Fruit fly (Drosophila melanogaster) whole organism, embryonic: ENCODE measurements around the gene CG14182.
A peak's percentile ranks its signal among the peaks of the same experiment; 100 is the strongest.

Experiments
- BEAF-32 ChIP-seq: fragments of 200-800 bp; sonication (Bioruptor generic); optimal IDR thresholded peaks from 3 replicates; lab custom pipeline; 2017; ENCODE audit warnings: missing biosample characterization, missing genetic modification characterization, mild to moderate bottlenecking, moderate library complexity, missing genetic modification reagents
- Blimp-1 ChIP-seq: fragments of 200-800 bp; sonication (Bioruptor generic); optimal IDR thresholded peaks from 3 replicates; lab custom pipeline; 2018; ENCODE audit warnings: missing biosample characterization, missing genetic modification characterization, mild to moderate bottlenecking, moderate library complexity, missing genetic modification reagents
- Bteb2 ChIP-seq: fragments of 200-800 bp; sonication (Bioruptor generic); optimal IDR thresholded peaks from 2 replicates; lab custom pipeline; 2016; ENCODE audit warnings: missing biosample characterization, missing genetic modification characterization
- CG12219 ChIP-seq: fragments of 200-800 bp; sonication (Bioruptor generic); optimal IDR thresholded peaks from 3 replicates; lab custom pipeline; 2018; ENCODE audit warnings: missing biosample characterization, mild to moderate bottlenecking, missing genetic modification characterization
- CG12769 ChIP-seq: fragments of 200-800 bp; sonication (Bioruptor generic); optimal IDR thresholded peaks from 2 replicates; lab custom pipeline; 2019; ENCODE audit warnings: missing biosample characterization, mild to moderate bottlenecking, missing genetic modification characterization, moderate library complexity
- CG13123 ChIP-seq: fragments of 200-800 bp; sonication (Bioruptor generic); optimal IDR thresholded peaks from 2 replicates; lab custom pipeline; 2016; ENCODE audit warnings: missing biosample characterization, missing genetic modification characterization
- CG14710 ChIP-seq: fragments of 200-800 bp; sonication (Bioruptor generic); optimal IDR thresholded peaks from 3 replicates; lab custom pipeline; 2019; ENCODE audit warnings: missing biosample characterization, mild to moderate bottlenecking, missing genetic modification characterization, moderate library complexity
- CG1603 ChIP-seq: fragments of 200-800 bp; sonication (Bioruptor generic); optimal IDR thresholded peaks from 2 replicates; lab custom pipeline; 2019; ENCODE audit warnings: missing biosample characterization, mild to moderate bottlenecking, missing genetic modification characterization, moderate library complexity
- CG31224 ChIP-seq: fragments of 200-800 bp; sonication (Bioruptor generic); IDR thresholded peaks from 2 replicates; pipeline ENCODE4 v1.3.6; 2022; ENCODE audit warnings: missing biosample characterization, missing genetic modification characterization
- CG34422 ChIP-seq: fragments of 200-800 bp; sonication (Bioruptor generic); IDR thresholded peaks from 3 replicates; pipeline ENCODE4 v1.3.6; 2022; ENCODE audit warnings: missing biosample characterization, missing genetic modification characterization
- CG4360 ChIP-seq: fragments of 200-800 bp; sonication (Bioruptor generic); IDR thresholded peaks from 2 replicates; pipeline ENCODE4 v1.3.6; 2022; ENCODE audit warnings: missing biosample characterization, missing genetic modification characterization
- CG8924 ChIP-seq: fragments of 200-800 bp; optimal IDR thresholded peaks from 3 replicates; lab custom pipeline; 2019; ENCODE audit warnings: missing biosample characterization, mild to moderate bottlenecking, missing genetic modification characterization, moderate library complexity
- CG8944 ChIP-seq: fragments of 200-800 bp; sonication (Bioruptor generic); optimal IDR thresholded peaks from 3 replicates; lab custom pipeline; 2016; ENCODE audit warnings: missing biosample characterization, missing genetic modification characterization
- CG9609 ChIP-seq: fragments of 200-800 bp; sonication (Bioruptor generic); optimal IDR thresholded peaks from 3 replicates; lab custom pipeline; 2016; ENCODE audit warnings: missing biosample characterization, missing genetic modification characterization
- Deaf1 ChIP-seq: fragments of 200-800 bp; optimal IDR thresholded peaks from 3 replicates; lab custom pipeline; 2019; ENCODE audit warnings: missing biosample characterization, mild to moderate bottlenecking, missing genetic modification characterization, moderate library complexity
- Dref ChIP-seq: fragments of 200-800 bp; sonication (Bioruptor generic); IDR thresholded peaks from 2 replicates; pipeline ENCODE4 v1.3.6; 2022; ENCODE audit warnings: missing biosample characterization, missing genetic modification characterization
- Fer2 ChIP-seq: fragments of 200-800 bp; sonication (Bioruptor generic); optimal IDR thresholded peaks from 2 replicates; lab custom pipeline; 2018; ENCODE audit warnings: missing biosample characterization, mild to moderate bottlenecking, missing genetic modification characterization, moderate library complexity
- HLHmδ ChIP-seq: fragments of 200-800 bp; sonication (Bioruptor generic); optimal IDR thresholded peaks from 2 replicates; lab custom pipeline; 2018; ENCODE audit warnings: missing biosample characterization, mild to moderate bottlenecking, missing genetic modification characterization, moderate library complexity
- HmgZ ChIP-seq: fragments of 200-800 bp; sonication (Bioruptor generic); optimal IDR thresholded peaks from 2 replicates; lab custom pipeline; 2018; ENCODE audit warnings: missing biosample characterization, mild to moderate bottlenecking, missing genetic modification characterization
- Hmr ChIP-seq: fragments of 200-800 bp; sonication (Bioruptor generic); optimal IDR thresholded peaks from 3 replicates; lab custom pipeline; 2017; ENCODE audit warnings: mild to moderate bottlenecking, missing biosample characterization, missing genetic modification reagents, missing genetic modification characterization
- Lhr ChIP-seq: fragments of 200-800 bp; sonication (Bioruptor generic); optimal IDR thresholded peaks from 3 replicates; lab custom pipeline; 2017; ENCODE audit warnings: mild to moderate bottlenecking, missing biosample characterization, missing genetic modification reagents, missing genetic modification characterization
- Mad ChIP-seq: fragments of 200-800 bp; sonication (Bioruptor generic); optimal IDR thresholded peaks from 2 replicates; lab custom pipeline; 2016; ENCODE audit warnings: missing biosample characterization, missing genetic modification characterization
- Opbp ChIP-seq: fragments of 200-800 bp; sonication (Bioruptor generic); IDR thresholded peaks from 3 replicates; pipeline ENCODE4 v1.3.6; 2022; ENCODE audit warnings: missing biosample characterization, missing genetic modification characterization; ENCODE audit not compliant: partially characterized antibody
- Sry-β ChIP-seq: fragments of 200-800 bp; sonication (Bioruptor generic); optimal IDR thresholded peaks from 2 replicates; lab custom pipeline; 2018; ENCODE audit warnings: missing biosample characterization, mild to moderate bottlenecking, missing genetic modification characterization, moderate library complexity
- al ChIP-seq: fragments of 200-800 bp; sonication (Bioruptor generic); IDR thresholded peaks from 2 replicates; pipeline ENCODE4 v1.3.6; 2022; ENCODE audit warnings: missing biosample characterization, missing genetic modification characterization
- ato ChIP-seq: fragments of 200-800 bp; sonication (Bioruptor generic); IDR thresholded peaks from 2 replicates; pipeline ENCODE4 v1.3.6; 2022; ENCODE audit warnings: missing biosample characterization, missing genetic modification characterization; ENCODE audit not compliant: partially characterized antibody
- bab2 ChIP-seq: fragments of 200-800 bp; sonication (Bioruptor generic); optimal IDR thresholded peaks from 2 replicates; lab custom pipeline; 2016; ENCODE audit warnings: missing biosample characterization, missing genetic modification characterization
- bowl ChIP-seq: fragments of 200-800 bp; sonication (Bioruptor generic); IDR thresholded peaks from 2 replicates; pipeline ENCODE4 v1.3.6; 2022; ENCODE audit warnings: missing biosample characterization, missing genetic modification characterization
- da ChIP-seq: fragments of 200-800 bp; sonication (Bioruptor generic); optimal IDR thresholded peaks from 2 replicates; lab custom pipeline; 2016; ENCODE audit warnings: missing biosample characterization, missing genetic modification characterization
- danr ChIP-seq: fragments of 200-800 bp; sonication (Bioruptor generic); IDR thresholded peaks from 2 replicates; pipeline ENCODE4 v1.3.6; 2022; ENCODE audit warnings: missing biosample characterization, missing genetic modification characterization
- dimm ChIP-seq: fragments of 200-800 bp; sonication (Bioruptor generic); IDR thresholded peaks from 2 replicates; pipeline ENCODE4 v1.3.6; 2022; ENCODE audit warnings: missing biosample characterization, missing genetic modification characterization
- disco-r ChIP-seq: fragments of 200-800 bp; sonication (Bioruptor generic); optimal IDR thresholded peaks from 2 replicates; lab custom pipeline; 2016; ENCODE audit warnings: missing biosample characterization, missing genetic modification characterization
- dysf ChIP-seq: fragments of 200-800 bp; sonication (Bioruptor generic); IDR thresholded peaks from 3 replicates; pipeline ENCODE4 v1.3.6; 2022; ENCODE audit warnings: missing biosample characterization, missing genetic modification characterization
- en ChIP-seq: fragments of 200-800 bp; sonication (Bioruptor generic); optimal IDR thresholded peaks from 2 replicates; lab custom pipeline; 2016; ENCODE audit warnings: missing biosample characterization, missing genetic modification characterization
- eve ChIP-seq, 2 experiments: fragments of >200 bp; optimal IDR thresholded peaks; 2 replicates each; lab custom pipeline; 2017; ENCODE audit warnings: missing biosample characterization in 2 of 2, missing genetic modification characterization in 2 of 2
- gsb-n ChIP-seq: fragments of 200-800 bp; sonication (Bioruptor generic); optimal IDR thresholded peaks from 3 replicates; lab custom pipeline; 2018; ENCODE audit warnings: missing biosample characterization, mild to moderate bottlenecking, missing genetic modification characterization
- klu ChIP-seq: fragments of 200-800 bp; sonication (Bioruptor generic); IDR thresholded peaks from 2 replicates; pipeline ENCODE4 v1.3.6; 2022; ENCODE audit warnings: missing biosample characterization, missing genetic modification characterization
- lola ChIP-seq, 3 experiments: fragments of >200 bp in 2 of 3; fragments of 200-800 bp in 1 of 3; sonication (Bioruptor generic) in 1 of 3; optimal IDR thresholded peaks; 2 replicates each; lab custom pipeline; 2017 to 2019; ENCODE audit warnings: missing biosample characterization in 3 of 3, missing genetic modification characterization in 3 of 3, mild to moderate bottlenecking in 1 of 3, moderate library complexity in 1 of 3
- luna ChIP-seq: fragments of 200-800 bp; sonication (Bioruptor generic); optimal IDR thresholded peaks from 2 replicates; lab custom pipeline; 2016; ENCODE audit warnings: missing biosample characterization, missing genetic modification characterization
- onecut ChIP-seq: fragments of 200-800 bp; sonication (Bioruptor generic); IDR thresholded peaks from 2 replicates; pipeline ENCODE4 v1.3.6; 2022; ENCODE audit warnings: missing biosample characterization, missing genetic modification characterization
- org-1 ChIP-seq: fragments of 200-800 bp; sonication (Bioruptor generic); optimal IDR thresholded peaks from 2 replicates; lab custom pipeline; 2017; ENCODE audit warnings: missing biosample characterization, missing genetic modification characterization
- prd ChIP-seq, 3 experiments: fragments of >200 bp in 2 of 3; fragments of 200-800 bp in 1 of 3; sonication (Bioruptor generic) in 1 of 3; optimal IDR thresholded peaks in 2 of 3; IDR thresholded peaks in 1 of 3; 2 replicates in 2 of 3; 3 replicates in 1 of 3; pipeline versions ENCODE4 v1.3.6 to Lab custom; 2017 to 2022; ENCODE audit warnings: missing biosample characterization in 1 of 3, missing genetic modification characterization in 1 of 3
- row ChIP-seq: fragments of 200-800 bp; sonication (Bioruptor generic); IDR thresholded peaks from 3 replicates; pipeline ENCODE4 v1.3.6; 2022; ENCODE audit warnings: missing biosample characterization, missing genetic modification characterization
- schlank ChIP-seq: fragments of 200-800 bp; sonication (Bioruptor generic); optimal IDR thresholded peaks from 2 replicates; lab custom pipeline; 2018; ENCODE audit warnings: missing biosample characterization, mild to moderate bottlenecking, missing genetic modification characterization
- tup ChIP-seq: fragments of 200-800 bp; sonication (Bioruptor generic); optimal IDR thresholded peaks from 2 replicates; lab custom pipeline; 2016; ENCODE audit warnings: missing biosample characterization, mild to moderate bottlenecking, missing genetic modification characterization, moderate library complexity
- twi ChIP-seq: fragments of 200-800 bp; optimal IDR thresholded peaks from 2 replicates; lab custom pipeline; 2019; ENCODE audit warnings: missing biosample characterization, mild to moderate bottlenecking, missing genetic modification characterization, moderate library complexity
- zf30C ChIP-seq: fragments of 200-800 bp; sonication (Bioruptor generic); optimal IDR thresholded peaks from 3 replicates; lab custom pipeline; 2018; ENCODE audit warnings: missing biosample characterization, mild to moderate bottlenecking, missing genetic modification characterization
- zfh1 ChIP-seq: fragments of 200-800 bp; sonication (Bioruptor generic); IDR thresholded peaks from 3 replicates; pipeline ENCODE4 v1.3.6; 2022; ENCODE audit warnings: missing biosample characterization, missing genetic modification characterization

Gene CG14182

DNA sequence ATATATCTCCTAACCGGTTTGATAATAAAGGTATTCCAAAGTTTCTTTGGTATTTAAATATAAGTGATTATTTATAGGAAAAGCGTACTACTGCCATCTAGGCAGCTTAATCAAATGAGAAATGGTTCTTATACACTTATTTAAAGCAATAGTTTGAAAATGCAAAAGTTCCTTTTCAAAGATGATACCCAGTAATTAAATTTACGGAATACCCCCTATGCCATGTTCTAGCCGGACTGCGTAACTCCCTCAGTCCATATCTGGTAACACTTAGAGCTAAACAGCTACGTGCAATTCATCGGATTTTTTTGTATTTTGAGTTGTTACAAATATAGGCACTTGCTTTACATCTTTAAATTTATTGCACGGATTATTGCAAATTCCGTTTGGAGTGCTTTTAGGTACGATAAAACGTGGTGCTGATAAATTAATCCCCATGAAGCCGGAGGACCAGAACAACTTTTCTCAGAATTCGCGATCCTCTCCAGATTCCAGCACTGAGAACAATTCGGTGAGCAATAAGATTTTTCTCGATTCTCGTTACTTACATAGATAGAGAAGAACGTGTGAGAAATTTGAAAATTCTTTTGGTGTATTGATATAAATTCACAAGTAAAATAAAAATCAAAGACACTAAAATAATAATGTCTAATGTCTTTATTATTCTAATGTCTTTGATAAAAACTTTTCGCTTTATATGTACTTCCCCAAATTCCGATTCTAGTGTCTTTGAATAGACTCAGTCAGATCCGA lies 23.0 kb upstream of the CG14182 start, which contains the start of gene CG7668 (continued):
- TF ChIP-seq Sry-β (GFP tag; lab: Kevin White, UChicago) (peak; percentile 40), disco-r (GFP tag; lab: Kevin White, UChicago) (peak; percentile 81), BEAF-32 (GFP tag; lab: Kevin White, UChicago) (peak; percentile 54), row (GFP tag; lab: Robert Waterston, UW) (peak; percentile 94), al (GFP tag; lab: Robert Waterston, UW) (no peak; the same call in 1 of the 2 replicates), CG1603 (peak; percentile 92), lola (GFP tag; optimal IDR thresholded peaks at IDR 0.05; lab: Kevin White, UChicago) (peak in 1 of 3 experiments; percentile 88), Hmr (GFP tag; lab: Kevin White, UChicago) (peak; percentile 94), schlank (tag; lab: Kevin White, UChicago) (peak; percentile 84), Opbp (GFP tag; lab: Robert Waterston, UW) (no peak), CG4360 (GFP tag; lab: Robert Waterston, UW) (peak; percentile 64), bowl (GFP tag; lab: Robert Waterston, UW) (peak; percentile 86), klu (no peak; the same call in 1 of the 2 replicates), eve (GFP tag; optimal IDR thresholded peaks at IDR 0.05; lab: Kevin White, UChicago) (peak in 1 of 2 experiments; percentile 69), zfh1 (GFP tag; lab: Robert Waterston, UW) (peak; percentile 94), dimm (GFP tag; lab: Robert Waterston, UW) (no peak), zf30C (GFP tag; lab: Kevin White, UChicago) (peak; percentile 88), CG31224 (GFP tag; lab: Robert Waterston, UW) (no peak), HLHmδ (no peak), CG8924 (tag; lab: Kevin White, UChicago) (peak; percentile 94), CG12769 (tag; lab: Kevin White, UChicago) (peak; percentile 89), luna (GFP tag; lab: Kevin White, UChicago) (peak; percentile 61), Deaf1 (tag; lab: Kevin White, UChicago) (peak; percentile 66), danr (GFP tag; lab: Robert Waterston, UW) (peak; percentile 77), gsb-n (tag; lab: Kevin White, UChicago) (peak; percentile 87), org-1 (peak; percentile 85), dysf (GFP tag; lab: Robert Waterston, UW) (no peak; the same call in 2 of the 3 replicates), CG12219 (peak; percentile 87), onecut (GFP tag; lab: Robert Waterston, UW) (peak; percentile 83), prd (optimal IDR thresholded peaks at IDR 0.05; lab: Kevin White, UChicago) (no peak), prd (GFP tag; IDR thresholded peaks at IDR 0.05; lab: Robert Waterston, UW) (peak; percentile 92), HmgZ (tag; lab: Kevin White, UChicago) (peak; percentile 92), CG14710 (tag; lab: Kevin White, UChicago) (peak; percentile 92), CG9609 (peak; percentile 74), CG34422 (GFP tag; lab: Robert Waterston, UW) (no peak; the same call in 2 of the 3 replicates), CG13123 (GFP tag; lab: Kevin White, UChicago) (peak; percentile 81), twi (tag; lab: Kevin White, UChicago) (peak; percentile 83), Dref (GFP tag; lab: Robert Waterston, UW) (0 out of 2 replicates have a peak, but pooled peaks have one; percentile 26), da (GFP tag; lab: Kevin White, UChicago) (peak; percentile 53), Bteb2 (GFP tag; lab: Kevin White, UChicago) (peak; percentile 91), Blimp-1 (peak; percentile 83), CG8944 (GFP tag; lab: Kevin White, UChicago) (peak; percentile 87), tup (GFP tag; lab: Kevin White, UChicago) (peak; percentile 23), Mad (GFP tag; lab: Kevin White, UChicago) (peak; percentile 78), Lhr (peak; percentile 82), Fer2 (tag; lab: Kevin White, UChicago) (peak; percentile 71), bab2 (GFP tag; lab: Kevin White, UChicago) (peak; percentile 86), en (peak; percentile 70), ato (GFP tag; lab: Robert Waterston, UW) (no peak)
